Fruit fly (Drosophila melanogaster) whole organism, embryonic: ENCODE measurements around the gene CG17349.
A peak's percentile ranks its signal among the peaks of the same experiment; 100 is the strongest.

Source experiments
- Blimp-1 ChIP-seq: fragments of 200-800 bp; sonication (Bioruptor generic); optimal IDR thresholded peaks from 3 replicates; lab custom pipeline; 2018; ENCODE audit warnings: missing biosample characterization, missing genetic modification characterization, mild to moderate bottlenecking, moderate library complexity, missing genetic modification reagents
- CG10321 ChIP-seq: fragments of 200-800 bp; sonication (Bioruptor generic); IDR thresholded peaks from 2 replicates; pipeline ENCODE4 v1.3.6; 2022; ENCODE audit warnings: missing biosample characterization, missing genetic modification characterization
- CG10979 ChIP-seq: fragments of 200-800 bp; sonication (Bioruptor generic); optimal IDR thresholded peaks from 2 replicates; lab custom pipeline; 2018; ENCODE audit warnings: missing biosample characterization, mild to moderate bottlenecking, missing genetic modification characterization, moderate library complexity
- CG11696 ChIP-seq: fragments of 200-800 bp; sonication (Bioruptor generic); IDR thresholded peaks from 2 replicates; pipeline ENCODE4 v1.3.6; 2022; ENCODE audit warnings: missing biosample characterization, missing genetic modification characterization
- CG12391 ChIP-seq: fragments of 200-800 bp; sonication (Bioruptor generic); optimal IDR thresholded peaks from 3 replicates; lab custom pipeline; 2018; ENCODE audit warnings: missing biosample characterization, mild to moderate bottlenecking, missing genetic modification characterization, moderate library complexity
- CG12744 ChIP-seq: fragments of 200-800 bp; sonication (Bioruptor generic); optimal IDR thresholded peaks from 2 replicates; lab custom pipeline; 2016; ENCODE audit warnings: missing biosample characterization, missing genetic modification characterization
- CG14050 ChIP-seq: fragments of 200-800 bp; sonication (Bioruptor generic); IDR thresholded peaks from 3 replicates; pipeline ENCODE4 v1.3.6; 2022; ENCODE audit warnings: missing biosample characterization, missing genetic modification characterization
- CG14710 ChIP-seq: fragments of 200-800 bp; sonication (Bioruptor generic); optimal IDR thresholded peaks from 3 replicates; lab custom pipeline; 2019; ENCODE audit warnings: missing biosample characterization, mild to moderate bottlenecking, missing genetic modification characterization, moderate library complexity
- CG1603 ChIP-seq: fragments of 200-800 bp; sonication (Bioruptor generic); optimal IDR thresholded peaks from 2 replicates; lab custom pipeline; 2019; ENCODE audit warnings: missing biosample characterization, mild to moderate bottlenecking, missing genetic modification characterization, moderate library complexity
- CG17328 ChIP-seq: fragments of 200-800 bp; sonication (Bioruptor generic); IDR thresholded peaks from 2 replicates; pipeline ENCODE4 v1.3.6; 2022; ENCODE audit warnings: missing biosample characterization, missing genetic modification characterization
- CG17359 ChIP-seq: fragments of 200-800 bp; sonication (Bioruptor generic); optimal IDR thresholded peaks from 3 replicates; lab custom pipeline; 2018; ENCODE audit warnings: missing biosample characterization, mild to moderate bottlenecking, missing genetic modification characterization, moderate library complexity
- CG17829 ChIP-seq: fragments of 200-800 bp; optimal IDR thresholded peaks from 2 replicates; lab custom pipeline; 2019; ENCODE audit warnings: missing biosample characterization, mild to moderate bottlenecking, missing genetic modification characterization, moderate library complexity
- CG17912 ChIP-seq: fragments of 200-800 bp; sonication (Bioruptor generic); optimal IDR thresholded peaks from 2 replicates; lab custom pipeline; 2018; ENCODE audit warnings: missing biosample characterization, mild to moderate bottlenecking, missing genetic modification characterization
- CG18262 ChIP-seq: fragments of 200-800 bp; optimal IDR thresholded peaks from 3 replicates; lab custom pipeline; 2019; ENCODE audit warnings: missing biosample characterization, mild to moderate bottlenecking, missing genetic modification characterization, moderate library complexity
- CG2712 ChIP-seq: fragments of 200-800 bp; optimal IDR thresholded peaks from 3 replicates; lab custom pipeline; 2019; ENCODE audit warnings: missing biosample characterization, mild to moderate bottlenecking, missing genetic modification characterization, moderate library complexity
- CG31441 ChIP-seq: fragments of 200-800 bp; sonication (Bioruptor generic); IDR thresholded peaks from 2 replicates; pipeline ENCODE4 v1.3.6; 2022; ENCODE audit warnings: missing biosample characterization, missing genetic modification characterization
- CG6654 ChIP-seq: fragments of 200-800 bp; sonication (Bioruptor generic); optimal IDR thresholded peaks from 2 replicates; lab custom pipeline; 2017; ENCODE audit warnings: missing biosample characterization, mild to moderate bottlenecking, missing genetic modification characterization
- CG7839 ChIP-seq: fragments of 200-800 bp; sonication (Bioruptor generic); optimal IDR thresholded peaks from 3 replicates; lab custom pipeline; 2018; ENCODE audit warnings: missing biosample characterization, mild to moderate bottlenecking, missing genetic modification characterization, moderate library complexity
- CG9437 ChIP-seq: fragments of 200-800 bp; sonication (Bioruptor generic); optimal IDR thresholded peaks from 2 replicates; lab custom pipeline; 2018; ENCODE audit warnings: missing biosample characterization, mild to moderate bottlenecking, missing genetic modification characterization
- Drgx ChIP-seq: fragments of 200-800 bp; sonication (Bioruptor generic); IDR thresholded peaks from 2 replicates; pipeline ENCODE4 v1.3.6; 2022; ENCODE audit warnings: missing biosample characterization, missing genetic modification characterization
- Hr51 ChIP-seq, 2 experiments: fragments of 200-800 bp; sonication (Bioruptor generic); optimal IDR thresholded peaks; 2 replicates in 1 of 2; 3 replicates in 1 of 2; lab custom pipeline; 2016 to 2018; ENCODE audit warnings: missing biosample characterization in 2 of 2, missing genetic modification characterization in 2 of 2, mild to moderate bottlenecking in 1 of 2, moderate library complexity in 1 of 2
- Med ChIP-seq: fragments of 200-800 bp; sonication (Bioruptor generic); peaks from one replicate; lab custom pipeline; 2016; ENCODE audit warnings: missing biosample characterization, missing genetic modification characterization, mild to moderate bottlenecking, inconsistent platforms, moderate library complexity
- Oli ChIP-seq: fragments of 200-800 bp; sonication (Bioruptor generic); optimal IDR thresholded peaks from 2 replicates; lab custom pipeline; 2018; ENCODE audit warnings: missing biosample characterization, mild to moderate bottlenecking, missing genetic modification characterization, moderate library complexity
- Ptx1 ChIP-seq: fragments of 200-800 bp; sonication (Bioruptor generic); IDR thresholded peaks from 2 replicates; pipeline ENCODE4 v1.3.6; 2022; ENCODE audit warnings: missing biosample characterization, missing genetic modification characterization
- Rx ChIP-seq: fragments of 200-800 bp; sonication (Bioruptor generic); IDR thresholded peaks from 2 replicates; pipeline ENCODE4 v1.3.6; 2022; ENCODE audit warnings: missing biosample characterization, missing genetic modification characterization
- Sox102F ChIP-seq: fragments of 200-800 bp; sonication (Bioruptor generic); optimal IDR thresholded peaks from 2 replicates; lab custom pipeline; 2018; ENCODE audit warnings: missing biosample characterization, mild to moderate bottlenecking, missing genetic modification characterization, moderate library complexity
- Xrp1 ChIP-seq: fragments of 200-800 bp; sonication (Bioruptor generic); IDR thresholded peaks from 2 replicates; pipeline ENCODE4 v1.3.6; 2022; ENCODE audit warnings: missing biosample characterization, missing genetic modification characterization
- ab ChIP-seq: fragments of 200-800 bp; sonication (Bioruptor generic); optimal IDR thresholded peaks from 2 replicates; lab custom pipeline; 2016; ENCODE audit warnings: missing biosample characterization, missing genetic modification characterization
- bsh ChIP-seq, 2 experiments: fragments of 200-800 bp; sonication (Bioruptor generic); optimal IDR thresholded peaks; 2 replicates each; lab custom pipeline; 2017 to 2018; ENCODE audit warnings: mild to moderate bottlenecking in 2 of 2, missing biosample characterization in 2 of 2, missing genetic modification characterization in 2 of 2, moderate library complexity in 1 of 2
- btn ChIP-seq: fragments of 200-800 bp; sonication (Bioruptor generic); optimal IDR thresholded peaks from 2 replicates; lab custom pipeline; 2016; ENCODE audit warnings: missing biosample characterization, missing genetic modification characterization
- chm ChIP-seq: fragments of 200-800 bp; sonication (Bioruptor generic); IDR thresholded peaks from 2 replicates; pipeline ENCODE4 v1.3.6; 2022; ENCODE audit warnings: missing biosample characterization, missing genetic modification characterization
- ci ChIP-seq: fragments of 200-800 bp; sonication (Bioruptor generic); IDR thresholded peaks from 3 replicates; pipeline ENCODE4 v1.3.6; 2022; ENCODE audit warnings: missing biosample characterization, missing genetic modification characterization
- fd96Cb ChIP-seq: fragments of 200-800 bp; sonication (Bioruptor generic); optimal IDR thresholded peaks from 2 replicates; lab custom pipeline; 2018; ENCODE audit warnings: missing biosample characterization, mild to moderate bottlenecking, missing genetic modification characterization, moderate library complexity
- gem ChIP-seq: fragments of 200-800 bp; sonication (Bioruptor generic); optimal IDR thresholded peaks from 2 replicates; lab custom pipeline; 2019; ENCODE audit warnings: missing biosample characterization, mild to moderate bottlenecking, missing genetic modification characterization, moderate library complexity
- jing ChIP-seq: fragments of 200-800 bp; sonication (Bioruptor generic); optimal IDR thresholded peaks from 2 replicates; lab custom pipeline; 2018; ENCODE audit warnings: missing biosample characterization, mild to moderate bottlenecking, missing genetic modification characterization
- lmd ChIP-seq: fragments of 200-800 bp; sonication (Bioruptor generic); IDR thresholded peaks from 2 replicates; pipeline ENCODE4 v1.3.6; 2022; ENCODE audit warnings: missing biosample characterization, missing genetic modification characterization
- luna ChIP-seq: fragments of 200-800 bp; sonication (Bioruptor generic); optimal IDR thresholded peaks from 2 replicates; lab custom pipeline; 2016; ENCODE audit warnings: missing biosample characterization, missing genetic modification characterization
- pan ChIP-seq, 4 experiments: fragments of >200 bp in 3 of 4; fragments of 200-800 bp in 1 of 4; sonication (Bioruptor generic) in 1 of 4; optimal IDR thresholded peaks in 3 of 4; IDR thresholded peaks in 1 of 4; 2 replicates each; pipeline versions ENCODE4 v1.3.6 to Lab custom; 2017 to 2022; ENCODE audit warnings: missing biosample characterization in 2 of 4, missing genetic modification characterization in 2 of 4, mixed read lengths in 1 of 4
- phol ChIP-seq: fragments of 200-800 bp; sonication (Bioruptor generic); optimal IDR thresholded peaks from 3 replicates; lab custom pipeline; 2018; ENCODE audit warnings: missing biosample characterization, mild to moderate bottlenecking, missing genetic modification characterization, moderate library complexity
- prd ChIP-seq, 3 experiments: fragments of >200 bp in 2 of 3; fragments of 200-800 bp in 1 of 3; sonication (Bioruptor generic) in 1 of 3; optimal IDR thresholded peaks in 2 of 3; IDR thresholded peaks in 1 of 3; 2 replicates in 2 of 3; 3 replicates in 1 of 3; pipeline versions ENCODE4 v1.3.6 to Lab custom; 2017 to 2022; ENCODE audit warnings: missing biosample characterization in 1 of 3, missing genetic modification characterization in 1 of 3
- sens ChIP-seq: fragments of 200-800 bp; sonication (Bioruptor generic); peaks from one replicate; lab custom pipeline; 2016; ENCODE audit warnings: missing biosample characterization, missing genetic modification characterization
- sens-2 ChIP-seq: fragments of 200-800 bp; sonication (Bioruptor generic); IDR thresholded peaks from 2 replicates; pipeline ENCODE4 v1.3.6; 2022; ENCODE audit warnings: missing biosample characterization, missing genetic modification characterization
- sisA ChIP-seq: fragments of 200-800 bp; sonication (Bioruptor generic); IDR thresholded peaks from 2 replicates; pipeline ENCODE4 v1.3.6; 2022; ENCODE audit warnings: missing biosample characterization, missing genetic modification characterization
- stc ChIP-seq: fragments of 200-800 bp; sonication (Bioruptor generic); IDR thresholded peaks from 2 replicates; pipeline ENCODE4 v1.3.6; 2022; ENCODE audit warnings: missing biosample characterization, missing genetic modification characterization
- ttk ChIP-seq: fragments of 200-800 bp; sonication (Bioruptor generic); IDR thresholded peaks from 2 replicates; pipeline ENCODE4 v2.1.2; 2022; ENCODE audit warnings: missing biosample characterization, missing genetic modification characterization
- unpg ChIP-seq: fragments of 200-800 bp; sonication (Bioruptor generic); optimal IDR thresholded peaks from 3 replicates; lab custom pipeline; 2018; ENCODE audit warnings: missing biosample characterization, mild to moderate bottlenecking, missing genetic modification characterization, moderate library complexity
- vvl ChIP-seq: fragments of 200-800 bp; sonication (Bioruptor generic); IDR thresholded peaks from 2 replicates; pipeline ENCODE4 v1.3.6; 2022; ENCODE audit warnings: missing biosample characterization, missing genetic modification characterization

Gene CG17349

dm6 chr2L:19324737-19325136, 45.5 kb upstream of the CG17349 start (continued):
- TF ChIP-seq luna, result no peak

- TF ChIP-seq sisA (GFP tag; lab: Robert Waterston, UW) (0 out of 2 replicates have a peak, but pooled peaks have one; percentile 8), CG14050 (GFP tag; lab: Robert Waterston, UW) (no peak), fd96Cb (tag; lab: Kevin White, UChicago) (peak; percentile 1), CG12744 (GFP tag; lab: Kevin White, UChicago) (no peak), CG17829 (tag; lab: Kevin White, UChicago) (peak; percentile 19), bsh (GFP tag; optimal IDR thresholded peaks at IDR 0.05; lab: Kevin White, UChicago) (peak in 1 of 2 experiments; percentile 24), prd (optimal IDR thresholded peaks at IDR 0.05; lab: Kevin White, UChicago) (no peak), prd (GFP tag; IDR thresholded peaks at IDR 0.05; lab: Robert Waterston, UW) (peak; percentile 35; the same call in 1 of the 3 replicates), ab (GFP tag; lab: Kevin White, UChicago) (no peak), ci (0 out of 3 replicates have a peak, but pooled peaks have one; percentile 57), sens-2 (no peak), CG12391 (tag; lab: Kevin White, UChicago) (peak; percentile 18), unpg (GFP tag; lab: Kevin White, UChicago) (peak; percentile 25), CG14710 (tag; lab: Kevin White, UChicago) (peak; percentile 30), phol (tag; lab: Kevin White, UChicago) (peak; percentile 39), CG1603 (tag; lab: Kevin White, UChicago) (peak; percentile 61), pan (optimal IDR thresholded peaks at IDR 0.05; lab: Kevin White, UChicago) (no peak), pan (GFP tag; optimal IDR thresholded peaks at IDR 0.05 in 1 of 2, IDR thresholded peaks at IDR 0.05 in 1 of 2) (peak in 1 of 2 experiments; percentile 39), jing (GFP tag; lab: Kevin White, UChicago) (peak; percentile 3), CG2712 (tag; lab: Kevin White, UChicago) (peak; percentile 25), CG17912 (no peak), CG31441 (GFP tag; lab: Robert Waterston, UW) (0 out of 2 replicates have a peak, but pooled peaks have one; percentile 23), CG7839 (tag; lab: Kevin White, UChicago) (peak; percentile 21), CG17328 (GFP tag; lab: Robert Waterston, UW) (0 out of 2 replicates have a peak, but pooled peaks have one; percentile 26), Ptx1 (GFP tag; lab: Robert Waterston, UW) (peak; percentile 38; the same call in 1 of the 2 replicates), CG6654 (GFP tag; lab: Kevin White, UChicago) (no peak), vvl (GFP tag; lab: Robert Waterston, UW) (peak; percentile 27; the same call in 1 of the 2 replicates), CG18262 (tag; lab: Kevin White, UChicago) (peak; percentile 15), CG9437 (GFP tag; lab: Kevin White, UChicago) (no peak), CG10321 (no peak), CG11696 (peak; percentile 33; the same call in 1 of the 2 replicates), Blimp-1 (peak; percentile 34), CG10979 (tag; lab: Kevin White, UChicago) (peak; percentile 34), Med (peak; percentile 70), ttk (GFP tag; lab: Robert Waterston, UW) (0 out of 2 replicates have a peak, but pooled peaks have one; percentile 43), gem (peak; percentile 41), Rx (GFP tag; lab: Robert Waterston, UW) (0 out of 2 replicates have a peak, but pooled peaks have one; percentile 15), CG17359 (tag; lab: Kevin White, UChicago) (peak; percentile 13), lmd (peak; percentile 16; the same call in 1 of the 2 replicates), sens (peak; percentile 83), Xrp1 (GFP tag; lab: Robert Waterston, UW) (peak; percentile 47; the same call in 1 of the 2 replicates), chm (GFP tag; lab: Robert Waterston, UW) (no peak), btn (GFP tag; lab: Kevin White, UChicago) (no peak), Hr51 (GFP tag; optimal IDR thresholded peaks at IDR 0.05; lab: Kevin White, UChicago) (peak in 1 of 2 experiments; percentile 19), Oli (tag; lab: Kevin White, UChicago) (peak; percentile 41), stc (GFP tag; lab: Robert Waterston, UW) (0 out of 2 replicates have a peak, but pooled peaks have one; percentile 32), Drgx (peak; percentile 62), Sox102F (GFP tag; lab: Kevin White, UChicago) (peak; percentile 44)
These were observed 44.8 kb upstream of the CG17349 start for dm6 chr2L:19325420-19325819.
